Fruit fly (Drosophila melanogaster): ENCODE results near the gene CG4119.

dm6 chrX:5618562-5618961 is 47.3 kb upstream of the CG4119 start, which contains the start of gene RhoGAP5A:
- TF ChIP-seq dm (GFP tag; optimal IDR thresholded peaks at IDR 0.05): no peak
- TF ChIP-seq CG9215 (GFP tag; IDR thresholded peaks at IDR 0.05): no peak
- no peak for TF ChIP-seq CG4854 (GFP tag; optimal IDR thresholded peaks at IDR 0.05)
- TF ChIP-seq MBD-R2 (GFP tag; IDR thresholded peaks at IDR 0.05): peak; percentile 70
- TF ChIP-seq CG8924 (tag; optimal IDR thresholded peaks at IDR 0.05): no peak
- no peak for TF ChIP-seq Stat92E (GFP tag; optimal IDR thresholded peaks at IDR 0.05)
- no peak for TF ChIP-seq CG3163 (GFP tag; optimal IDR thresholded peaks at IDR 0.05)
- no peak for TF ChIP-seq Usf (GFP tag; optimal IDR thresholded peaks at IDR 0.05)
- TF ChIP-seq Side (GFP tag; optimal IDR thresholded peaks at IDR 0.05): no peak
- no peak for TF ChIP-seq CG13894 (tag; optimal IDR thresholded peaks at IDR 0.05)

All from whole organism, embryonic.